Fruit fly (Drosophila melanogaster) S2 (cell line): ENCODE measurements around the gene svr.

Experiments used
- CG8478 ChIP-seq: fragments of >200 bp; optimal IDR thresholded peaks from 2 replicates; lab custom pipeline; 2018
- CTCF ChIP-seq, 2 experiments: fragments of >200 bp; optimal IDR thresholded peaks; 2 replicates each; lab custom pipeline; 2018

The svr gene

dm6 chrX:493445-494190 lies 2.6 kb upstream of the svr start, which contains the start of gene CG17896:
TSS of gene CG17896 (minus strand) at chrX:493495.
- TF ChIP-seq CG8478 (no peak), CTCF (optimal IDR thresholded peaks at IDR 0.05; lab: Kevin White, UChicago) (no peak)

dm6 chrX:494191-494554 lies 2.1 kb upstream of the svr start:
- TF ChIP-seq CTCF (optimal IDR thresholded peaks at IDR 0.05; lab: Kevin White, UChicago) (no peak), CG8478 (no peak)

dm6 chrX:494607-495006 lies 1.6 kb upstream of the svr start, which contains the start of gene CG17778:
TSS of gene CG17778 (plus strand) at chrX:494614.
- TF ChIP-seq CTCF (optimal IDR thresholded peaks at IDR 0.05; lab: Kevin White, UChicago), result no peak
- no peak for TF ChIP-seq CG8478

- TF ChIP-seq CTCF (optimal IDR thresholded peaks at IDR 0.05; lab: Kevin White, UChicago) (no peak), CG8478 (no peak)
Observed at dm6 chrX:497425-497824, 1.2 kb downstream of the svr start.

dm6 chrX:498434-498833 lies 2.2 kb downstream of the svr start:
- TF ChIP-seq CG8478, result no peak
- TF ChIP-seq CTCF (optimal IDR thresholded peaks at IDR 0.05; lab: Kevin White, UChicago), result no peak

dm6 chrX:498924-499588 lies 2.8 kb downstream of the svr start:
- TF ChIP-seq CG8478 (no peak), CTCF (optimal IDR thresholded peaks at IDR 0.05; lab: Kevin White, UChicago) (no peak)

- TF ChIP-seq CTCF (optimal IDR thresholded peaks at IDR 0.05; lab: Kevin White, UChicago) (no peak), CG8478 (no peak)
Observed at dm6 chrX:499589-500041, 3.4 kb downstream of the svr start.

dm6 chrX:509117-509516 lies 12.9 kb downstream of the svr start, which contains the start of gene arg:
TSS of gene arg (plus strand) at chrX:509435.
- TF ChIP-seq CG8478 (no peak), CTCF (optimal IDR thresholded peaks at IDR 0.05; lab: Kevin White, UChicago) (no peak)

- TF ChIP-seq CG8478 (no peak), CTCF (optimal IDR thresholded peaks at IDR 0.05; lab: Kevin White, UChicago) (no peak)
Observed at dm6 chrX:510528-510927, 14.3 kb downstream of the svr start.

- TF ChIP-seq CG8478 (no peak), CTCF (optimal IDR thresholded peaks at IDR 0.05; lab: Kevin White, UChicago) (no peak)
Observed at dm6 chrX:512527-512926, 16.3 kb downstream of the svr start.

dm6 chrX:515676-516075 lies 19.4 kb downstream of the svr start:
- TF ChIP-seq CG8478 (no peak), CTCF (optimal IDR thresholded peaks at IDR 0.05; lab: Kevin White, UChicago) (no peak)

- TF ChIP-seq CG8478 (no peak), CTCF (optimal IDR thresholded peaks at IDR 0.05; lab: Kevin White, UChicago) (no peak)
Observed at dm6 chrX:518858-519257, 22.6 kb downstream of the svr start.

- TF ChIP-seq CG8478 (no peak), CTCF (optimal IDR thresholded peaks at IDR 0.05; lab: Kevin White, UChicago) (no peak)
Observed at dm6 chrX:520215-520861, 24.1 kb downstream of the svr start.

dm6 chrX:521683-522082 lies 25.4 kb downstream of the svr start:
- no peak for TF ChIP-seq CTCF (optimal IDR thresholded peaks at IDR 0.05; lab: Kevin White, UChicago)
- TF ChIP-seq CG8478, result no peak

- TF ChIP-seq CTCF (optimal IDR thresholded peaks at IDR 0.05; lab: Kevin White, UChicago) (no peak), CG8478 (no peak)
Observed at dm6 chrX:522357-523043, 26.3 kb downstream of the svr start.
